Worm (Caenorhabditis elegans): ENCODE results near the gene clec-208.

The clec-208 gene

ce11 chrV:2067419-2067818 is 30.3 kb upstream of the clec-208 start (continued):
- TF ChIP-seq tbx-9 (tag; optimal IDR thresholded peaks at IDR 0.05; ENCODE audit: borderline replicate concordance) (no peak), xnd-1 (tag; optimal IDR thresholded peaks at IDR 0.05) (peak; percentile 52), let-607 (tag; optimal IDR thresholded peaks at IDR 0.05) (peak in 1 of 2 experiments; percentile 63), snpc-1.1 (tag; optimal IDR thresholded peaks at IDR 0.05; ENCODE audit: insufficient read depth) (peak; percentile 31), ceh-91 (GFP tag; IDR thresholded peaks at IDR 0.05) (peak; percentile 90), B0019.2 (GFP tag; conservative IDR thresholded peaks at IDR 0.05) (peak; percentile 55; the same call in 1 of the 2 replicates), snpc-4 (GFP tag; optimal IDR thresholded peaks at IDR 0.05) (peak; percentile 4), snpc-4 (tag; optimal IDR thresholded peaks at IDR 0.05) (no peak), rcor-1 (GFP tag; IDR thresholded peaks at IDR 0.05) (0 out of 2 replicates have a peak, but pooled peaks have one; percentile 8), F49E8.2 (tag; optimal IDR thresholded peaks at IDR 0.05; ENCODE audit: insufficient read depth) (peak; percentile 51)

ce11 chrV:2067985-2068499 is 29.7 kb upstream of the clec-208 start, which contains the start of gene lbp-9:
lbp-9 (plus strand) TSS chrV:2068449.
- TF ChIP-seq egl-44 (GFP tag; IDR thresholded peaks at IDR 0.05), result peak; percentile 43; the same call in 1 of the 2 replicates
- peak; percentile 76; the same call in 1 of the 2 replicates for TF ChIP-seq hmg-1.2 (GFP tag; IDR thresholded peaks at IDR 0.05)
- TF ChIP-seq ztf-18 (tag; optimal IDR thresholded peaks at IDR 0.05), result peak; percentile 44
- peak; percentile 41 for TF ChIP-seq egrh-3 (GFP tag; IDR thresholded peaks at IDR 0.05)
- TF ChIP-seq snpc-4 (GFP tag; optimal IDR thresholded peaks at IDR 0.05), result no peak
- TF ChIP-seq snpc-4 (tag; optimal IDR thresholded peaks at IDR 0.05), result peak in 1 of 4 experiments; percentile 12
- TF ChIP-seq ZK185.1 (tag; optimal IDR thresholded peaks at IDR 0.05; ENCODE audit: poor library complexity, severe bottlenecking), result no peak
- TF ChIP-seq F57C9.4 (tag; optimal IDR thresholded peaks at IDR 0.05), result no peak
- TF ChIP-seq ekl-4 (GFP tag; IDR thresholded peaks at IDR 0.05), result no peak
- no peak for TF ChIP-seq hmg-20 (GFP tag; IDR thresholded peaks at IDR 0.05)
- peak in 1 of 2 experiments; percentile 30 for TF ChIP-seq let-607 (tag; optimal IDR thresholded peaks at IDR 0.05)
- TF ChIP-seq cebp-1 (GFP tag; IDR thresholded peaks at IDR 0.05), result peak; percentile 67
- peak; percentile 96 for TF ChIP-seq cebp-1 (tag; optimal IDR thresholded peaks at IDR 0.05)
- no peak for TF ChIP-seq madf-8 (GFP tag; conservative IDR thresholded peaks at IDR 0.05)
- TF ChIP-seq F33H1.4 (GFP tag; IDR thresholded peaks at IDR 0.05), result no peak
- peak; percentile 60 for TF ChIP-seq T07F8.4 (tag; optimal IDR thresholded peaks at IDR 0.05)
- peak; percentile 94 for TF ChIP-seq zfh-2 (GFP tag; conservative IDR thresholded peaks at IDR 0.05)
- peak; percentile 34 for TF ChIP-seq madf-10 (tag; optimal IDR thresholded peaks at IDR 0.05)
- TF ChIP-seq ama-1 (optimal IDR thresholded peaks at IDR 0.05), result peak; percentile 34
- TF ChIP-seq ama-1 (GFP tag; optimal IDR thresholded peaks at IDR 0.05), result no peak
- TF ChIP-seq snpc-3.4 (tag; optimal IDR thresholded peaks at IDR 0.05), result no peak
- no peak for TF ChIP-seq Y56A3A.18 (GFP tag; IDR thresholded peaks at IDR 0.05)
- TF ChIP-seq attf-5 (GFP tag; optimal IDR thresholded peaks at IDR 0.05), result peak; percentile 79
- TF ChIP-seq hsf-1 (GFP tag; IDR thresholded peaks at IDR 0.05), result peak; percentile 77
- no peak for TF ChIP-seq Y67H2A.10 (GFP tag; conservative IDR thresholded peaks at IDR 0.05)
- TF ChIP-seq D2030.7 (GFP tag; IDR thresholded peaks at IDR 0.05), result no peak
- no peak for TF ChIP-seq lsy-27 (tag; optimal IDR thresholded peaks at IDR 0.05; ENCODE audit: borderline replicate concordance, insufficient read depth)
- TF ChIP-seq sdz-38 (tag; optimal IDR thresholded peaks at IDR 0.05), result no peak
- peak; percentile 71; the same call in 1 of the 2 replicates for TF ChIP-seq Y79H2A.3 (GFP tag; conservative IDR thresholded peaks at IDR 0.05)
- 0 out of 2 replicates have a peak, but pooled peaks have one; percentile 34 for TF ChIP-seq C06A6.2 (GFP tag; conservative IDR thresholded peaks at IDR 0.05)
- no peak for TF ChIP-seq mes-4 (tag; optimal IDR thresholded peaks at IDR 0.05)
- TF ChIP-seq athp-1 (tag; optimal IDR thresholded peaks at IDR 0.05), result peak; percentile 0
- TF ChIP-seq lin-54 (GFP tag; optimal IDR thresholded peaks at IDR 0.05), result peak; percentile 51
- TF ChIP-seq ztf-25 (GFP tag; IDR thresholded peaks at IDR 0.05), result no peak
- TF ChIP-seq lin-26 (GFP tag; IDR thresholded peaks at IDR 0.05), result peak; percentile 71; the same call in 1 of the 2 replicates
- TF ChIP-seq attf-3 (GFP tag; conservative IDR thresholded peaks at IDR 0.05), result no peak
- TF ChIP-seq dox-1 (GFP tag; IDR thresholded peaks at IDR 0.05), result peak; percentile 67; the same call in 1 of the 2 replicates
- no peak for TF ChIP-seq sea-2 (GFP tag; IDR thresholded peaks at IDR 0.05)

All from whole organism, young adult.